Worm (Caenorhabditis elegans) whole organism, midembryonic: ENCODE measurements around the gene F41H10.4.

Experiments
- med-1 ChIP-seq: sonication (generic microtip); optimal IDR thresholded peaks from 2 replicates; lab custom pipeline; 2017; ENCODE audit warnings: missing genetic modification characterization, mild to moderate bottlenecking, missing compliant biosample characterization, antibody characterized with exemption, missing genetic modification reagents; ENCODE audit not compliant: insufficient read depth
- ref-1 ChIP-seq: fragments of 200-800 bp; sonication (Bioruptor generic); conservative IDR thresholded peaks from 2 replicates; pipeline ENCODE4 v1.3.6; 2022; ENCODE audit warnings: missing genetic modification reagents, missing genetic modification characterization, missing compliant biosample characterization
- ztf-29 ChIP-seq: fragments of 200-800 bp; sonication (Bioruptor generic); IDR thresholded peaks from 2 replicates; pipeline ENCODE4 v1.3.6; 2022; ENCODE audit warnings: missing genetic modification reagents, missing genetic modification characterization, missing compliant biosample characterization

DNA sequence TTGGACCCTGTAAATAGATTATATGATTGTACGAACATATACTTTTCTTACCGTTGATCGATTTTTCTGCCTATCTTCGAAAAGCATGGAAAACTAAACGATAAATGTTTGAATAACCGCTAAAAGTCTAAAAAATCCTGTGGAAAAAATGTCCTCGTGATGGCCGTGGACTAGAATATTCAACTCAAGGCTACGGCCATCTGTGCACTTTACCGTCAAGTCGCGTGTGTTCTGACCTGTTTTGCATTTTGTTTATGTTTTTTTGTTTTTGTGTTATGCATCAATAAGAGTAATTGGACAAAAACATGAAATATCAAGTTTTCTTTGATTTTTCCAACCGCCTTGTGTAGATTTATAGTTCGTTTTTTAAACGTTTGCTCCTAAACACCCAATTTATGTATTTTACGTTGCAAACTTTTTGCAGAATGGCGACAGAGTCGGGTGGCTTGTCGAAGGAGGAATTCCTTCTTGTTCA, at the start of gene F41H10.4, which contains the start of gene hda-6:
- no peak for TF ChIP-seq ref-1
- no peak for TF ChIP-seq med-1 (GFP tag; lab: Kevin White, UChicago)
- no peak for TF ChIP-seq ztf-29 (GFP tag; lab: Robert Waterston, UW)
